Fruit fly (Drosophila melanogaster): ENCODE data around the gene MetRS-m.

- no peak for TF ChIP-seq nerfin-1 (tag; optimal IDR thresholded peaks at IDR 0.05)
- TF ChIP-seq CG12769 (tag; optimal IDR thresholded peaks at IDR 0.05): no peak
- no peak for TF ChIP-seq MBD-R2 (GFP tag; IDR thresholded peaks at IDR 0.05)
- no peak for TF ChIP-seq Bdp1 (GFP tag; optimal IDR thresholded peaks at IDR 0.05)
- TF ChIP-seq CoRest (tag; optimal IDR thresholded peaks at IDR 0.05): no peak
- no peak for TF ChIP-seq Ssrp (tag; optimal IDR thresholded peaks at IDR 0.05)
- no peak for TF ChIP-seq Jarid2 (GFP tag; optimal IDR thresholded peaks at IDR 0.05)
Observed at dm6 chr3R:14229045-14229444, 30.7 kb downstream of the MetRS-m start, which contains the start of gene CG9624.

All from whole organism, embryonic.